Fruit fly (Drosophila melanogaster): ENCODE data around the gene Graf.

Graf gene

dm6 chrX:15710751-15711179 is 49.8 kb downstream of the Graf start (continued):
- TF ChIP-seq CG32532 (GFP tag; IDR thresholded peaks at IDR 0.05): no peak
- TF ChIP-seq sob (GFP tag; IDR thresholded peaks at IDR 0.05): no peak
- TF ChIP-seq gt (GFP tag; IDR thresholded peaks at IDR 0.05): no peak
- TF ChIP-seq CG32772 (GFP tag; IDR thresholded peaks at IDR 0.05): no peak
- no peak for TF ChIP-seq CG42726 (GFP tag; IDR thresholded peaks at IDR 0.05; ENCODE audit: partially characterized antibody)
- TF ChIP-seq Bdp1 (GFP tag; optimal IDR thresholded peaks at IDR 0.05): no peak
- TF ChIP-seq toy (GFP tag; IDR thresholded peaks at IDR 0.05): no peak
- no peak for TF ChIP-seq pita (GFP tag; optimal IDR thresholded peaks at IDR 0.05)
- TF ChIP-seq CG1792 (GFP tag; optimal IDR thresholded peaks at IDR 0.05): no peak
- no peak for TF ChIP-seq CG1233 (GFP tag; optimal IDR thresholded peaks at IDR 0.05)
- TF ChIP-seq Nf-YA (GFP tag; IDR thresholded peaks at IDR 0.05): no peak
- TF ChIP-seq grn (GFP tag; optimal IDR thresholded peaks at IDR 0.05): no peak
- no peak for TF ChIP-seq B-H2 (GFP tag; optimal IDR thresholded peaks at IDR 0.05)
- no peak for TF ChIP-seq bcd (GFP tag; optimal IDR thresholded peaks at IDR 0.05)
- no peak for TF ChIP-seq CG4360 (GFP tag; IDR thresholded peaks at IDR 0.05)
- TF ChIP-seq CG3847 (GFP tag; IDR thresholded peaks at IDR 0.05): no peak
- TF ChIP-seq CG17186 (GFP tag; optimal IDR thresholded peaks at IDR 0.05): no peak
- TF ChIP-seq CG10209 (GFP tag; optimal IDR thresholded peaks at IDR 0.05): no peak
- no peak for TF ChIP-seq Kr (GFP tag; optimal IDR thresholded peaks at IDR 0.05)
- TF ChIP-seq CG18599 (GFP tag; optimal IDR thresholded peaks at IDR 0.05): no peak
- no peak for TF ChIP-seq Hmr (GFP tag; optimal IDR thresholded peaks at IDR 0.05)
- no peak for TF ChIP-seq D19A (tag; optimal IDR thresholded peaks at IDR 0.05)
- TF ChIP-seq ap (GFP tag; IDR thresholded peaks at IDR 0.05): no peak
- TF ChIP-seq CG18011 (GFP tag; optimal IDR thresholded peaks at IDR 0.05): no peak
- peak; percentile 20; the same call in 1 of the 3 replicates for TF ChIP-seq row (GFP tag; IDR thresholded peaks at IDR 0.05)
- no peak for TF ChIP-seq CG34376 (GFP tag; optimal IDR thresholded peaks at IDR 0.05)
- TF ChIP-seq Xbp1 (GFP tag; optimal IDR thresholded peaks at IDR 0.05): no peak
- no peak for TF ChIP-seq crc (GFP tag; optimal IDR thresholded peaks at IDR 0.05)
- no peak for TF ChIP-seq Hand (GFP tag; optimal IDR thresholded peaks at IDR 0.05)
- no peak for TF ChIP-seq MTF-1 (GFP tag; optimal IDR thresholded peaks at IDR 0.05; ENCODE audit: borderline replicate concordance)
- TF ChIP-seq btn (GFP tag; optimal IDR thresholded peaks at IDR 0.05): no peak
- TF ChIP-seq CG4404 (GFP tag; IDR thresholded peaks at IDR 0.05): no peak
- TF ChIP-seq CG43689 (GFP tag; IDR thresholded peaks at IDR 0.05): no peak
- TF ChIP-seq CG12299 (tag; optimal IDR thresholded peaks at IDR 0.05): no peak
- TF ChIP-seq CG3065 (GFP tag; optimal IDR thresholded peaks at IDR 0.05): no peak
- TF ChIP-seq CG33213 (GFP tag; optimal IDR thresholded peaks at IDR 0.05): no peak
- peak; percentile 21 for TF ChIP-seq Sin3A (optimal IDR thresholded peaks at IDR 0.05)
- TF ChIP-seq dmrt11E (tag; optimal IDR thresholded peaks at IDR 0.05): no peak
- TF ChIP-seq CG9797 (GFP tag; optimal IDR thresholded peaks at IDR 0.05): peak; percentile 42
- peak; percentile 3 for TF ChIP-seq Dp (GFP tag; optimal IDR thresholded peaks at IDR 0.05)
- no peak for TF ChIP-seq Hey (tag; optimal IDR thresholded peaks at IDR 0.05)
- no peak for TF ChIP-seq CG2712 (tag; optimal IDR thresholded peaks at IDR 0.05)
- no peak for TF ChIP-seq oc (tag; optimal IDR thresholded peaks at IDR 0.05)
- no peak for TF ChIP-seq gcm2 (GFP tag; optimal IDR thresholded peaks at IDR 0.05)
- TF ChIP-seq CG3995 (GFP tag; optimal IDR thresholded peaks at IDR 0.05): peak; percentile 85
- TF ChIP-seq dpn (GFP tag; optimal IDR thresholded peaks at IDR 0.05): no peak
- no peak for TF ChIP-seq TFAM (GFP tag; optimal IDR thresholded peaks at IDR 0.05)
- TF ChIP-seq Stat92E (GFP tag; optimal IDR thresholded peaks at IDR 0.05): no peak
- peak; percentile 4 for TF ChIP-seq Max (GFP tag; optimal IDR thresholded peaks at IDR 0.05)
- no peak for TF ChIP-seq CG10431 (GFP tag; optimal IDR thresholded peaks at IDR 0.05)
- no peak for TF ChIP-seq Dad (GFP tag; optimal IDR thresholded peaks at IDR 0.05)
- TF ChIP-seq CG2129 (GFP tag; IDR thresholded peaks at IDR 0.05; ENCODE audit: partially characterized antibody): no peak
